Fruit fly (Drosophila melanogaster) whole organism, embryonic: ENCODE results near the gene JMJD5.

Experiments used
- Bteb2 ChIP-seq: fragments of 200-800 bp; sonication (Bioruptor generic); optimal IDR thresholded peaks from 2 replicates; lab custom pipeline; 2016; ENCODE audit warnings: missing biosample characterization, missing genetic modification characterization
- CG11085 ChIP-seq: fragments of 200-800 bp; sonication (Bioruptor generic); IDR thresholded peaks from 2 replicates; pipeline ENCODE4 v1.3.6; 2022; ENCODE audit warnings: missing biosample characterization, missing genetic modification characterization
- CG12299 ChIP-seq: fragments of 200-800 bp; sonication (Bioruptor generic); optimal IDR thresholded peaks from 2 replicates; lab custom pipeline; 2018; ENCODE audit warnings: missing biosample characterization, mild to moderate bottlenecking, missing genetic modification characterization
- CG12744 ChIP-seq: fragments of 200-800 bp; sonication (Bioruptor generic); optimal IDR thresholded peaks from 2 replicates; lab custom pipeline; 2016; ENCODE audit warnings: missing biosample characterization, missing genetic modification characterization
- CG14050 ChIP-seq: fragments of 200-800 bp; sonication (Bioruptor generic); IDR thresholded peaks from 3 replicates; pipeline ENCODE4 v1.3.6; 2022; ENCODE audit warnings: missing biosample characterization, missing genetic modification characterization
- CG14860 ChIP-seq: fragments of 200-800 bp; sonication (Bioruptor generic); IDR thresholded peaks from 3 replicates; pipeline ENCODE4 v1.3.6; 2022; ENCODE audit warnings: missing biosample characterization, missing genetic modification characterization; ENCODE audit not compliant: partially characterized antibody
- CG15073 ChIP-seq: fragments of 200-800 bp; sonication (Bioruptor generic); optimal IDR thresholded peaks from 2 replicates; lab custom pipeline; 2016; ENCODE audit warnings: missing biosample characterization, missing genetic modification characterization
- CG15479 ChIP-seq: fragments of 200-800 bp; sonication (Bioruptor generic); optimal IDR thresholded peaks from 3 replicates; lab custom pipeline; 2019; ENCODE audit warnings: missing biosample characterization, mild to moderate bottlenecking, missing genetic modification characterization, moderate library complexity
- CG17802 ChIP-seq: fragments of 200-800 bp; sonication (Bioruptor generic); optimal IDR thresholded peaks from 2 replicates; lab custom pipeline; 2018; ENCODE audit warnings: missing biosample characterization, mild to moderate bottlenecking, missing genetic modification characterization, moderate library complexity
- CG18619 ChIP-seq: fragments of 200-800 bp; sonication (Bioruptor generic); optimal IDR thresholded peaks from 3 replicates; lab custom pipeline; 2017; ENCODE audit warnings: missing biosample characterization, mild to moderate bottlenecking, missing genetic modification characterization
- CG2116 ChIP-seq: fragments of 200-800 bp; sonication (Bioruptor generic); optimal IDR thresholded peaks from 3 replicates; lab custom pipeline; 2018; ENCODE audit warnings: missing biosample characterization, mild to moderate bottlenecking, missing genetic modification characterization
- CG2875 ChIP-seq: fragments of 200-800 bp; sonication (Bioruptor generic); optimal IDR thresholded peaks from 2 replicates; lab custom pipeline; 2017; ENCODE audit warnings: missing biosample characterization, mild to moderate bottlenecking, missing genetic modification characterization, missing genetic modification reagents
- CG31388 ChIP-seq: fragments of 200-800 bp; sonication (Bioruptor generic); optimal IDR thresholded peaks from 2 replicates; lab custom pipeline; 2016; ENCODE audit warnings: missing biosample characterization, missing genetic modification characterization
- CG3995 ChIP-seq: fragments of 200-800 bp; sonication (Bioruptor generic); optimal IDR thresholded peaks from 3 replicates; lab custom pipeline; 2016; ENCODE audit warnings: missing biosample characterization, missing genetic modification characterization
- CG4424 ChIP-seq: fragments of 200-800 bp; sonication (Bioruptor generic); optimal IDR thresholded peaks from 3 replicates; lab custom pipeline; 2016; ENCODE audit warnings: missing biosample characterization, missing genetic modification characterization
- CG7987 ChIP-seq: fragments of 200-800 bp; sonication (Bioruptor generic); optimal IDR thresholded peaks from 2 replicates; lab custom pipeline; 2018; ENCODE audit warnings: missing biosample characterization, mild to moderate bottlenecking, missing genetic modification characterization, moderate library complexity
- CG8924 ChIP-seq: fragments of 200-800 bp; optimal IDR thresholded peaks from 3 replicates; lab custom pipeline; 2019; ENCODE audit warnings: missing biosample characterization, mild to moderate bottlenecking, missing genetic modification characterization, moderate library complexity
- CG8944 ChIP-seq: fragments of 200-800 bp; sonication (Bioruptor generic); optimal IDR thresholded peaks from 3 replicates; lab custom pipeline; 2016; ENCODE audit warnings: missing biosample characterization, missing genetic modification characterization
- CG9727 ChIP-seq: fragments of 200-800 bp; sonication (Bioruptor generic); optimal IDR thresholded peaks from 3 replicates; lab custom pipeline; 2017; ENCODE audit warnings: missing biosample characterization, mild to moderate bottlenecking, missing genetic modification characterization
- Camta ChIP-seq: fragments of 200-800 bp; sonication (Bioruptor generic); optimal IDR thresholded peaks from 2 replicates; lab custom pipeline; 2016; ENCODE audit warnings: missing biosample characterization, missing genetic modification characterization
- Dek ChIP-seq: fragments of 200-800 bp; sonication (Bioruptor generic); optimal IDR thresholded peaks from 3 replicates; lab custom pipeline; 2019; ENCODE audit warnings: missing biosample characterization, mild to moderate bottlenecking, missing genetic modification characterization, moderate library complexity
- Fer2 ChIP-seq: fragments of 200-800 bp; sonication (Bioruptor generic); optimal IDR thresholded peaks from 2 replicates; lab custom pipeline; 2018; ENCODE audit warnings: missing biosample characterization, mild to moderate bottlenecking, missing genetic modification characterization, moderate library complexity
- Hr39 ChIP-seq: fragments of >200 bp; optimal IDR thresholded peaks from 2 replicates; lab custom pipeline; 2017
- Max ChIP-seq: fragments of 200-800 bp; sonication (Bioruptor generic); optimal IDR thresholded peaks from 2 replicates; lab custom pipeline; 2016; ENCODE audit warnings: missing biosample characterization, mild to moderate bottlenecking, missing genetic modification characterization
- Pdp1 ChIP-seq, 2 experiments: fragments of 200-800 bp; sonication (Bioruptor generic); optimal IDR thresholded peaks; 3 replicates each; lab custom pipeline; 2016; ENCODE audit warnings: missing biosample characterization in 2 of 2, missing genetic modification characterization in 2 of 2, mild to moderate bottlenecking in 1 of 2, moderate library complexity in 1 of 2
- amos ChIP-seq: fragments of 200-800 bp; sonication (Bioruptor generic); IDR thresholded peaks from 2 replicates; pipeline ENCODE4 v1.3.6; 2022; ENCODE audit warnings: missing biosample characterization, missing genetic modification characterization; ENCODE audit not compliant: partially characterized antibody
- ato ChIP-seq: fragments of 200-800 bp; sonication (Bioruptor generic); IDR thresholded peaks from 2 replicates; pipeline ENCODE4 v1.3.6; 2022; ENCODE audit warnings: missing biosample characterization, missing genetic modification characterization; ENCODE audit not compliant: partially characterized antibody
- az2 ChIP-seq: fragments of 200-800 bp; sonication (Bioruptor generic); optimal IDR thresholded peaks from 3 replicates; lab custom pipeline; 2016; ENCODE audit warnings: missing biosample characterization, missing genetic modification characterization
- bcd ChIP-seq: fragments of 200-800 bp; sonication (Bioruptor generic); optimal IDR thresholded peaks from 2 replicates; lab custom pipeline; 2017; ENCODE audit warnings: missing biosample characterization, mild to moderate bottlenecking, missing genetic modification characterization
- bowl ChIP-seq: fragments of 200-800 bp; sonication (Bioruptor generic); IDR thresholded peaks from 2 replicates; pipeline ENCODE4 v1.3.6; 2022; ENCODE audit warnings: missing biosample characterization, missing genetic modification characterization
- chinmo ChIP-seq: fragments of 200-800 bp; sonication (Bioruptor generic); IDR thresholded peaks from 4 replicates; pipeline ENCODE4 v1.3.6; 2022; ENCODE audit warnings: missing biosample characterization, missing genetic modification characterization; ENCODE audit not compliant: partially characterized antibody
- dpn ChIP-seq, 2 experiments: fragments of 200-800 bp; sonication (Bioruptor generic); optimal IDR thresholded peaks; 3 replicates each; lab custom pipeline; 2016; ENCODE audit warnings: missing biosample characterization in 2 of 2, missing genetic modification characterization in 2 of 2
- gfzf ChIP-seq: fragments of 200-800 bp; sonication (Bioruptor generic); optimal IDR thresholded peaks from 2 replicates; lab custom pipeline; 2016; ENCODE audit warnings: missing biosample characterization, mild to moderate bottlenecking, missing genetic modification characterization, moderate library complexity
- grau ChIP-seq: fragments of 200-800 bp; optimal IDR thresholded peaks from 3 replicates; lab custom pipeline; 2019; ENCODE audit warnings: missing biosample characterization, mild to moderate bottlenecking, missing genetic modification characterization, moderate library complexity
- gt ChIP-seq: fragments of 200-800 bp; sonication (Bioruptor generic); IDR thresholded peaks from 2 replicates; pipeline ENCODE4 v1.3.6; 2022; ENCODE audit warnings: missing biosample characterization, missing genetic modification characterization
- h ChIP-seq: fragments of >200 bp; optimal IDR thresholded peaks from 2 replicates; lab custom pipeline; 2017
- hkb ChIP-seq, 2 experiments: fragments of 200-800 bp in 1 of 2; fragments of >200 bp in 1 of 2; sonication (Bioruptor generic) in 1 of 2; IDR thresholded peaks in 1 of 2; optimal IDR thresholded peaks in 1 of 2; 2 replicates each; pipeline versions ENCODE4 v1.3.6 to Lab custom; 2017 to 2022; ENCODE audit warnings: missing biosample characterization in 1 of 2, missing genetic modification characterization in 1 of 2
- lab ChIP-seq: fragments of 200-800 bp; sonication (Bioruptor generic); optimal IDR thresholded peaks from 3 replicates; lab custom pipeline; 2017; ENCODE audit warnings: missing biosample characterization, missing genetic modification characterization, mild to moderate bottlenecking, moderate library complexity, missing genetic modification reagents
- mld ChIP-seq: fragments of 200-800 bp; sonication (Bioruptor generic); IDR thresholded peaks from 3 replicates; pipeline ENCODE4 v1.3.6; 2022; ENCODE audit warnings: missing biosample characterization, missing genetic modification characterization; ENCODE audit not compliant: partially characterized antibody
- nau ChIP-seq: fragments of 200-800 bp; sonication (Bioruptor generic); optimal IDR thresholded peaks from 3 replicates; lab custom pipeline; 2017; ENCODE audit warnings: missing biosample characterization, mild to moderate bottlenecking, missing genetic modification characterization, missing genetic modification reagents
- otp ChIP-seq: fragments of 200-800 bp; sonication (Bioruptor generic); IDR thresholded peaks from 3 replicates; pipeline ENCODE4, ENCODE4 v1.3.6; 2022; ENCODE audit warnings: missing biosample characterization, missing genetic modification characterization
- pb ChIP-seq: fragments of 200-800 bp; sonication (Bioruptor generic); optimal IDR thresholded peaks from 3 replicates; lab custom pipeline; 2016; ENCODE audit warnings: missing biosample characterization, missing genetic modification characterization
- salm ChIP-seq: fragments of 200-800 bp; sonication (Bioruptor generic); optimal IDR thresholded peaks from 2 replicates; lab custom pipeline; 2018; ENCODE audit warnings: missing biosample characterization, mild to moderate bottlenecking, missing genetic modification characterization
- shn ChIP-seq: fragments of 200-800 bp; sonication (Bioruptor generic); optimal IDR thresholded peaks from 3 replicates; lab custom pipeline; 2016; ENCODE audit warnings: missing biosample characterization, missing genetic modification characterization
- sob ChIP-seq: fragments of 200-800 bp; sonication (Bioruptor generic); IDR thresholded peaks from 2 replicates; pipeline ENCODE4 v1.3.6; 2022; ENCODE audit warnings: missing biosample characterization, missing genetic modification characterization
- tin ChIP-seq: fragments of 200-800 bp; sonication (Bioruptor generic); optimal IDR thresholded peaks from 3 replicates; lab custom pipeline; 2016; ENCODE audit warnings: missing biosample characterization, missing genetic modification characterization
- tio ChIP-seq: fragments of 200-800 bp; sonication (Bioruptor generic); optimal IDR thresholded peaks from 2 replicates; lab custom pipeline; 2017; ENCODE audit warnings: missing biosample characterization, missing genetic modification characterization, inconsistent platforms
- vnd ChIP-seq: fragments of 200-800 bp; sonication (Bioruptor generic); IDR thresholded peaks from 3 replicates; pipeline ENCODE4 v1.3.6; 2022; ENCODE audit warnings: missing biosample characterization, missing genetic modification characterization; ENCODE audit not compliant: partially characterized antibody
- wdn ChIP-seq: fragments of 200-800 bp; sonication (Bioruptor generic); IDR thresholded peaks from 2 replicates; pipeline ENCODE4 v1.3.6; 2022; ENCODE audit warnings: missing biosample characterization, missing genetic modification characterization
- wek ChIP-seq: fragments of 200-800 bp; sonication (Bioruptor generic); optimal IDR thresholded peaks from 3 replicates; lab custom pipeline; 2018; ENCODE audit warnings: missing biosample characterization, mild to moderate bottlenecking, missing genetic modification characterization, moderate library complexity

Gene JMJD5

DNA sequence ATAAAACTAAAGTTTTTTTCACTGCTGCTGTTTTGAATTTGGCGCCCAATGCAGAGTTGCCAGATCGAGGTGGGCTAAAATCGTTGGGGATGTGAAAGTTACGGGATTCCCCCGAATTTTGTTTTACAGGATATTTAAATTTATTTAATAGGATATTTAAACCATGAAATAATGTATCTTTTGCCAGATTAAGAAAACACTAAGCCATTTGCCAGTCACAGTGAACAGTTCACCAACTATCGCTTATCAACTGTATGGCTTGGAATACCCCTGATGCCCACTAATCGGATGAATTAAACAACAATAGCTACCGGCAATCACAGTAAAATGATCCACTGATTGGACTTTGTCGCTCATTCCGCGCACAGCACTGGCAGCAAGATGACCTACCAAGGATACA is 9.9 kb upstream of the JMJD5 start, which contains the start of gene Dci:
Dci (plus strand) TSS at position 286 of the 400 bp plus-strand sequence.
- peak; percentile 17 for TF ChIP-seq CG7987
- TF ChIP-seq Dek = peak; percentile 16
- TF ChIP-seq vnd (GFP tag; lab: Robert Waterston, UW) = peak; percentile 74
- TF ChIP-seq Pdp1 (GFP tag; optimal IDR thresholded peaks at IDR 0.05; lab: Kevin White, UChicago) = peak in 1 of 2 experiments; percentile 69
- TF ChIP-seq grau (tag; lab: Kevin White, UChicago) = peak; percentile 71
- TF ChIP-seq CG31388 (GFP tag; lab: Kevin White, UChicago) = no peak
- no peak for TF ChIP-seq CG15073 (GFP tag; lab: Kevin White, UChicago)
- TF ChIP-seq Hr39 (lab: Kevin White, UChicago) = no peak
- TF ChIP-seq Max = peak; percentile 72
- TF ChIP-seq CG2116 (GFP tag; lab: Kevin White, UChicago) = peak; percentile 59
- peak; percentile 16 for TF ChIP-seq CG2875 (GFP tag; lab: Kevin White, UChicago)
- TF ChIP-seq gfzf (GFP tag; lab: Kevin White, UChicago) = no peak
- peak; percentile 28 for TF ChIP-seq CG18619 (GFP tag; lab: Kevin White, UChicago)
- no peak for TF ChIP-seq nau (GFP tag; lab: Kevin White, UChicago)
- peak; percentile 38 for TF ChIP-seq CG12744 (GFP tag; lab: Kevin White, UChicago)
- no peak for TF ChIP-seq gt (GFP tag; lab: Robert Waterston, UW)
- 0 out of 2 replicates have a peak, but pooled peaks have one; percentile 41 for TF ChIP-seq ato
- peak; percentile 70 for TF ChIP-seq az2
- TF ChIP-seq pb = no peak
- no peak for TF ChIP-seq CG17802 (tag; lab: Kevin White, UChicago)
- no peak; the same call in 2 of the 3 replicates for TF ChIP-seq mld (GFP tag; lab: Robert Waterston, UW)
- TF ChIP-seq CG8944 (GFP tag; lab: Kevin White, UChicago) = peak; percentile 54
- peak; percentile 97 for TF ChIP-seq wek (GFP tag; lab: Kevin White, UChicago)
- peak; percentile 37; the same call in 1 of the 2 replicates for TF ChIP-seq bowl (GFP tag; lab: Robert Waterston, UW)
- TF ChIP-seq CG3995 = peak; percentile 98
- TF ChIP-seq lab = no peak
- no peak for TF ChIP-seq salm (tag; lab: Kevin White, UChicago)
- no peak for TF ChIP-seq Fer2 (tag; lab: Kevin White, UChicago)
- TF ChIP-seq sob (GFP tag; lab: Robert Waterston, UW) = peak; percentile 79
- TF ChIP-seq CG15479 (GFP tag; lab: Kevin White, UChicago) = no peak
- no peak for TF ChIP-seq h
- peak; percentile 57 for TF ChIP-seq tio
- TF ChIP-seq CG11085 (GFP tag; lab: Robert Waterston, UW) = peak; percentile 68
- TF ChIP-seq CG9727 (GFP tag; lab: Kevin White, UChicago) = peak; percentile 79
- TF ChIP-seq amos (GFP tag; lab: Robert Waterston, UW) = peak; percentile 79
- TF ChIP-seq shn (GFP tag; lab: Kevin White, UChicago) = peak; percentile 63
- peak; percentile 59 for TF ChIP-seq Bteb2
- 0 out of 4 replicates have a peak, but pooled peaks have one; percentile 49 for TF ChIP-seq chinmo
- no peak for TF ChIP-seq CG12299 (tag; lab: Kevin White, UChicago)
- peak; percentile 58 for TF ChIP-seq CG8924 (tag; lab: Kevin White, UChicago)
- peak; percentile 69 for TF ChIP-seq bcd
- TF ChIP-seq CG14050 (GFP tag; lab: Robert Waterston, UW) = peak; percentile 53; the same call in 2 of the 3 replicates
- TF ChIP-seq dpn (GFP tag; optimal IDR thresholded peaks at IDR 0.05; lab: Kevin White, UChicago) = peak; percentile 83 to 84
- TF ChIP-seq CG14860 (GFP tag; lab: Robert Waterston, UW) = peak; percentile 74; the same call in 2 of the 3 replicates
- peak; percentile 48; the same call in 1 of the 3 replicates for TF ChIP-seq otp (GFP tag; lab: Robert Waterston, UW)
- peak; percentile 56 for TF ChIP-seq tin
- peak; percentile 3 for TF ChIP-seq CG4424
- peak; percentile 32; the same call in 1 of the 2 replicates for TF ChIP-seq wdn (GFP tag; lab: Robert Waterston, UW)
- TF ChIP-seq hkb (optimal IDR thresholded peaks at IDR 0.05; lab: Kevin White, UChicago) = peak; percentile 63
- peak; percentile 74 for TF ChIP-seq hkb (GFP tag; IDR thresholded peaks at IDR 0.05; lab: Robert Waterston, UW)
- peak; percentile 73 for TF ChIP-seq Camta (GFP tag; lab: Kevin White, UChicago)
